Worm (Caenorhabditis elegans) whole organism, L3 larva: ENCODE results near the gene nhr-19.

Source experiments
- R02D3.7 ChIP-seq: fragments of 150-350 bp; optimal IDR thresholded peaks from 2 replicates; lab custom pipeline; 2014; ENCODE audit warnings: missing biosample characterization, missing genetic modification characterization
- ama-1 ChIP-seq: fragments of 150-350 bp; optimal IDR thresholded peaks from 2 replicates; lab custom pipeline; 2018
- ceh-28 ChIP-seq: fragments of 150-350 bp; optimal IDR thresholded peaks from 2 replicates; lab custom pipeline; 2014; ENCODE audit warnings: missing biosample characterization, missing genetic modification reagents, missing genetic modification characterization
- ceh-82 ChIP-seq: fragments of 150-350 bp; optimal IDR thresholded peaks from 2 replicates; lab custom pipeline; 2014; ENCODE audit warnings: missing biosample characterization, missing genetic modification characterization
- ceh-9 ChIP-seq: sonication (generic microtip); optimal IDR thresholded peaks from 2 replicates; lab custom pipeline; 2018; ENCODE audit warnings: missing biosample characterization, missing genetic modification characterization
- egl-5 ChIP-seq: fragments of 150-350 bp; optimal IDR thresholded peaks from 2 replicates; lab custom pipeline; 2017; ENCODE audit warnings: missing biosample characterization, missing genetic modification reagents, missing genetic modification characterization, inconsistent platforms
- elt-1 ChIP-seq: fragments of 150-350 bp; optimal IDR thresholded peaks from 2 replicates; lab custom pipeline; 2014; ENCODE audit warnings: missing biosample characterization, missing genetic modification characterization
- elt-2 ChIP-seq: sonication (generic microtip); optimal IDR thresholded peaks from 2 replicates; lab custom pipeline; 2016; ENCODE audit warnings: missing genetic modification reagents, mild to moderate bottlenecking, missing genetic modification characterization, missing compliant biosample characterization
- elt-3 ChIP-seq, 3 experiments: fragments of 150-350 bp in 1 of 3; sonication (generic microtip) in 2 of 3; optimal IDR thresholded peaks; 2 replicates in 2 of 3; 4 replicates in 1 of 3; lab custom pipeline; 2014 to 2017; ENCODE audit warnings: missing biosample characterization in 3 of 3, missing genetic modification characterization in 3 of 3
- fkh-10 ChIP-seq: sonication (generic microtip); optimal IDR thresholded peaks from 2 replicates; lab custom pipeline; 2017; ENCODE audit warnings: missing biosample characterization, missing genetic modification reagents, missing genetic modification characterization
- fkh-2 ChIP-seq: fragments of 150-350 bp; optimal IDR thresholded peaks from 2 replicates; lab custom pipeline; 2014; ENCODE audit warnings: missing biosample characterization, missing genetic modification reagents, missing genetic modification characterization
- fos-1 ChIP-seq: fragments of 150-350 bp; optimal IDR thresholded peaks from 2 replicates; lab custom pipeline; 2014; ENCODE audit warnings: missing biosample characterization, missing genetic modification characterization
- hmg-11 ChIP-seq: sonication (generic microtip); optimal IDR thresholded peaks from 2 replicates; lab custom pipeline; 2016; ENCODE audit warnings: missing genetic modification characterization, missing compliant biosample characterization
- jun-1 ChIP-seq: fragments of 150-350 bp; optimal IDR thresholded peaks from 2 replicates; lab custom pipeline; 2014; ENCODE audit warnings: missing biosample characterization, missing genetic modification reagents, missing genetic modification characterization
- lin-15B ChIP-seq: fragments of 150-350 bp; optimal IDR thresholded peaks from 2 replicates; lab custom pipeline; 2014; ENCODE audit warnings: missing biosample characterization, missing genetic modification characterization
- lin-39 ChIP-seq: fragments of 150-350 bp; optimal IDR thresholded peaks from 2 replicates; lab custom pipeline; 2018; ENCODE audit warnings: missing biosample characterization, missing genetic modification reagents, missing genetic modification characterization
- lsy-12 ChIP-seq: sonication (generic microtip); optimal IDR thresholded peaks from 2 replicates; lab custom pipeline; 2016; ENCODE audit warnings: mild to moderate bottlenecking, missing genetic modification characterization, missing compliant biosample characterization
- mdl-1 ChIP-seq: fragments of 150-350 bp; optimal IDR thresholded peaks from 2 replicates; lab custom pipeline; 2014; ENCODE audit warnings: missing biosample characterization, missing genetic modification characterization
- mml-1 ChIP-seq: fragments of 150-350 bp; sonication (generic microtip); optimal IDR thresholded peaks from 3 replicates; lab custom pipeline; 2014; ENCODE audit warnings: missing biosample characterization, missing genetic modification characterization
- nfya-1 ChIP-seq: sonication (generic microtip); optimal IDR thresholded peaks from 2 replicates; lab custom pipeline; 2017; ENCODE audit warnings: missing genetic modification characterization, mild to moderate bottlenecking, missing compliant biosample characterization, antibody characterized with exemption, moderate library complexity; ENCODE audit not compliant: insufficient read depth
- nhr-11 ChIP-seq: fragments of 150-350 bp; optimal IDR thresholded peaks from 2 replicates; lab custom pipeline; 2014; ENCODE audit warnings: missing biosample characterization, missing genetic modification characterization
- nhr-23 ChIP-seq: fragments of 150-350 bp; optimal IDR thresholded peaks from 2 replicates; lab custom pipeline; 2014; ENCODE audit warnings: missing biosample characterization, missing genetic modification reagents, missing genetic modification characterization
- nhr-25 ChIP-seq: sonication (generic microtip); optimal IDR thresholded peaks from 2 replicates; lab custom pipeline; 2017; ENCODE audit warnings: missing biosample characterization, missing genetic modification characterization
- nhr-43 ChIP-seq: sonication (generic microtip); optimal IDR thresholded peaks from 2 replicates; lab custom pipeline; 2016; ENCODE audit warnings: mild to moderate bottlenecking, missing genetic modification characterization, missing compliant biosample characterization; ENCODE audit not compliant: poor library complexity, severe bottlenecking
- nhr-67 ChIP-seq: fragments of 150-350 bp; optimal IDR thresholded peaks from 2 replicates; lab custom pipeline; 2014; ENCODE audit warnings: missing biosample characterization, missing genetic modification characterization
- nhr-77 ChIP-seq: fragments of 150-350 bp; optimal IDR thresholded peaks from 2 replicates; lab custom pipeline; 2014; ENCODE audit warnings: missing biosample characterization, missing genetic modification characterization
- pha-4 ChIP-seq: fragments of 150-350 bp; optimal IDR thresholded peaks from 2 replicates; lab custom pipeline; 2014; ENCODE audit warnings: missing biosample characterization, missing genetic modification reagents, missing genetic modification characterization
- pqm-1 ChIP-seq: fragments of 150-350 bp; optimal IDR thresholded peaks from 2 replicates; lab custom pipeline; 2017; ENCODE audit warnings: missing biosample characterization, missing genetic modification characterization, inconsistent platforms
- sea-2 ChIP-seq: fragments of 150-350 bp; sonication (generic microtip); optimal IDR thresholded peaks from 4 replicates; lab custom pipeline; 2014; ENCODE audit warnings: missing biosample characterization, missing genetic modification reagents, missing genetic modification characterization
- unc-39 ChIP-seq: sonication (generic microtip); optimal IDR thresholded peaks from 4 replicates; lab custom pipeline; 2017; ENCODE audit warnings: missing biosample characterization, missing genetic modification characterization
- unc-62 ChIP-seq: fragments of 150-350 bp; sonication (generic microtip); optimal IDR thresholded peaks from 4 replicates; lab custom pipeline; 2014; ENCODE audit warnings: missing biosample characterization, missing genetic modification reagents, missing genetic modification characterization
- ztf-4 ChIP-seq: fragments of 150-350 bp; optimal IDR thresholded peaks from 2 replicates; lab custom pipeline; 2014; ENCODE audit warnings: missing biosample characterization, missing genetic modification characterization

Gene nhr-19

DNA sequence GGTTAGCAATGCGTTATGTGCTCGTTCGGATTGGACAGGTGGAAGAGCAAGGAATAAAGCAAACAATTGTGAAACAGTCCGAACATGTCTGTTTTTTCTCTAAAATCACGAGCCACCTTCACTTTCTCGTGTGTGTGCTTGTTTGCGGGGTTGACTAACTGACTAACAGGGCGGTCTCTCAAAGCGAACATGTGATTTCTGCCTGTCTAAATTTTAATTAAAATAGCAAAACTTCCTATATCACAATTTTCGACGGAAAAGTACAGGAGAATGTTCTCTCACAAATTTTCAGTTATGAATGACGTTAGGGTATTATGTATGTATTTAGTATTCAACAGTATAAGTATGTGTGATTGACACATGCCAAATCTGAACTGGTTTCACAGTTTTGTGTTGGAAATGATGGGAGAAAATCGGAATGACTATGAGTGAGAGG is 16.6 kb upstream of the nhr-19 start:
- TF ChIP-seq mml-1 (tag; lab: Kevin White, UChicago) (no peak), pha-4 (tag; lab: Kevin White, UChicago) (peak; percentile 91), nhr-11 (tag; lab: Kevin White, UChicago) (no peak), nhr-23 (tag; lab: Kevin White, UChicago) (peak; percentile 8)

DNA sequence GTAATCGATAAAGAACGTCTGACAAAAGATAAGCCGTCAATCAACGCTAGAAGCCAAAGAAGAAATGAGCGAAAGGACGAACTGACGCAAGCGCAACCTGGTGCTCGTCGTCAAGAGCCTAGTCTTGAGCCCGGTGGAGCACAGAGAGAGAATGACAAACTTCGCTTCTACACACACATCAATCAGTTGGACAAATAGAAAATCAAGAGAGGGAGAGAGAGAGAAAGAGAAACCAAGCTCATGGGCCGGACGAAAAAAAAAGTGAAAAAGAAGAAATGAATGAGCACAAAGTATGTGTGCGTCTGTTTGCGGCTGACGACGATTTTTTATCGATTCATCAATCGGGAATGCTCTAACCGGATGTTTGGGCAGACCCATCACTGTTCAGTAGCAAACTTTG is 15.8 kb upstream of the nhr-19 start:
- no peak for TF ChIP-seq ceh-9 (tag; lab: Kevin White, UChicago)
- peak; percentile 32 for TF ChIP-seq nfya-1 (tag; lab: Kevin White, UChicago)
- peak; percentile 60 for TF ChIP-seq pha-4 (tag; lab: Kevin White, UChicago)
- TF ChIP-seq fos-1 (tag; lab: Kevin White, UChicago), result no peak
- peak; percentile 25 for TF ChIP-seq unc-62 (GFP tag; lab: Kevin White, UChicago)
- peak; percentile 31 for TF ChIP-seq ama-1
- peak; percentile 6 for TF ChIP-seq hmg-11
- TF ChIP-seq fkh-10 (GFP tag; lab: Kevin White, UChicago), result no peak
- TF ChIP-seq nhr-43 (tag; lab: Kevin White, UChicago), result no peak
- peak; percentile 52 for TF ChIP-seq lin-39
- TF ChIP-seq elt-3 (tag; optimal IDR thresholded peaks at IDR 0.05; lab: Kevin White, UChicago), result no peak

DNA sequence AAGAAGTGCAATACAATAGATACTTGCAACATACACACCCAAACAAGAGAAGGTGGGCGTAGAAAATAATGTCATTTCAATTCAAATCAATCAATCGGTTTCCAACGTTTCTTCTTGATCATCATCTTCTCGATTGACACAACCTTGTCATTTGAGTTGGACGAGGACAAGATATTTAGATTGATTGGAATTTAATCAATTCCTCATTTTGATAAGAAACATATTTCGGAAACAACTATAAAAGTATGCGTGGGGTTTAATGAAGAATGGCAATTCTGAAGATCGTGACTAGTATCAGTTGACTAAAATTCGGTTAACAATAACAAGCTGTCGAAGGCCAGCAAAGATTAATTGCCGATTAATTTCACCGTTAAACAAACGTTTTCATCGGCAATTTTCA is 15.3 kb upstream of the nhr-19 start:
- TF ChIP-seq nhr-43 (tag; lab: Kevin White, UChicago) (peak; percentile 46), nhr-67 (tag; lab: Kevin White, UChicago) (no peak), elt-1 (tag; lab: Kevin White, UChicago) (peak; percentile 24), ztf-4 (tag; lab: Kevin White, UChicago) (no peak), nhr-25 (tag; lab: Kevin White, UChicago) (peak; percentile 59), nhr-23 (tag; lab: Kevin White, UChicago) (peak; percentile 10)
- TF ChIP-seq, all 47 proteins: peak for 4

DNA sequence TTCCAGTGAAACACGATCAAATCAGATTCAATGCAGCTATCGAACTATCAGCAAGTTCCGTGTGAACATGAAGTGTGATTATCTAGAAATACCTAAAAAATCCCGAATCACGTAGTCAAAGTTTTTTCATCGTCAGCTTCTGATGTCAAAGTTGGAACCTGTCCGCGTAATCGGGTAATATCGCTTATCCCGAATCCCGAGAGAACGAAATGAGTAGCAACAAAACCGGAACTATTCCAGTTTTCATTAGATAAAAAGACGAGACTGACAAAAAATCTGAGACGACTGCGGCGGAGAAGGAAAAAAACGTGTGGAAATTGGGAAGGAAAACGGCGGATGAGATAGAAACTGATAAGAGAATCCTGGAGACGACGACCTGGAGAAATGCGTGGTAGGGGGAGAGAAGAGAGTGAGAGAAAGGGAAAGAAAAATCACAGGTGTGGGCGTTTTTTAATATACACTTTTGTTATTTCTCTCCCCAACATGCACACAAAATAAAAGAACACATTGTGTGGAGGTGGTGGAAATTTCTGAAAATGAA is 14.7 kb upstream of the nhr-19 start:
- no peak for TF ChIP-seq sea-2 (GFP tag; lab: Kevin White, UChicago)
- TF ChIP-seq nhr-23 (tag; lab: Kevin White, UChicago), result peak; percentile 10
- peak in 1 of 3 experiments; percentile 43 for TF ChIP-seq elt-3 (tag; optimal IDR thresholded peaks at IDR 0.05; lab: Kevin White, UChicago)
- peak; percentile 81 for TF ChIP-seq ama-1
- peak; percentile 43 for TF ChIP-seq nfya-1 (tag; lab: Kevin White, UChicago)
- TF ChIP-seq fkh-10 (GFP tag; lab: Kevin White, UChicago), result no peak
- peak; percentile 68 for TF ChIP-seq elt-2

DNA sequence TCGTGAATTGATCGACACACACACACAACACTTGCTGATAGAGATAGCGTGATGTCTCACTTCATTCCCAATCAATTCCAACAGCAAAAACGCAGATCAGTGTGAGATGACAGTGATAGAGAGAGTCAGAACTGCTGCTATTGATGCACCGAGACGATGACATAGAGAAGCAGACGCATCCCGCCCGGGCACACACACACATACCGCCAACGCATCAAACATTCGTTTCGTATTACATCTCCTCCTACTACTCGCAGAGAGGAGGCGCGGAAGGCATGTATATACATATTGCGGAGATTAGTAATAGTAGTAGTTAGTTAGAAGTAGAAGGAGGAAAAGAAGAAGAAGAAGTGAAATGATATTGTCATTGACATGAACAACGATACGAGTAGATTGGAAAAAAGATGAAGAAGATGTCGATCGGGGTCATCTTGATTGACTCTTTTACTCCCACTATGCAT is 14.1 kb upstream of the nhr-19 start:
- TF ChIP-seq ceh-28 (tag; lab: Kevin White, UChicago), result peak; percentile 74
- no peak for TF ChIP-seq lin-15B (tag; lab: Kevin White, UChicago)
- TF ChIP-seq ama-1, result peak; percentile 92
- no peak for TF ChIP-seq egl-5 (tag; lab: Kevin White, UChicago)
- TF ChIP-seq R02D3.7 (tag; lab: Kevin White, UChicago), result peak; percentile 9
- peak; percentile 70 for TF ChIP-seq nhr-23 (tag; lab: Kevin White, UChicago)
- peak in 2 of 3 experiments; percentile 34 to 92 for TF ChIP-seq elt-3 (tag; optimal IDR thresholded peaks at IDR 0.05; lab: Kevin White, UChicago)
- TF ChIP-seq sea-2 (GFP tag; lab: Kevin White, UChicago), result no peak
- TF ChIP-seq ceh-9 (tag; lab: Kevin White, UChicago), result no peak
- peak; percentile 40 for TF ChIP-seq nfya-1 (tag; lab: Kevin White, UChicago)
- peak; percentile 40 for TF ChIP-seq ceh-82
- TF ChIP-seq fkh-2, result no peak
- TF ChIP-seq pha-4 (tag; lab: Kevin White, UChicago), result peak; percentile 47
- peak; percentile 75 for TF ChIP-seq elt-2
- TF ChIP-seq nhr-25 (tag; lab: Kevin White, UChicago), result peak; percentile 76
- TF ChIP-seq mdl-1 (tag; lab: Kevin White, UChicago), result peak; percentile 18
- TF ChIP-seq nhr-11 (tag; lab: Kevin White, UChicago), result no peak
- peak; percentile 48 for TF ChIP-seq lin-39
- peak; percentile 57 for TF ChIP-seq jun-1 (tag; lab: Kevin White, UChicago)
- TF ChIP-seq pqm-1 (tag; lab: Kevin White, UChicago), result peak; percentile 44
- TF ChIP-seq elt-1 (tag; lab: Kevin White, UChicago), result peak; percentile 89
- TF ChIP-seq unc-39, result no peak
- TF ChIP-seq nhr-77 (tag; lab: Kevin White, UChicago), result peak; percentile 20
- peak; percentile 4 for TF ChIP-seq lsy-12 (tag; lab: Kevin White, UChicago)
